Fruit fly (Drosophila melanogaster): ENCODE data around the gene CG3552.

Gene CG3552

dm6 chr3L:9466595-9466994 is 10.5 kb downstream of the CG3552 start (continued):
- no peak for TF ChIP-seq hb (GFP tag; IDR thresholded peaks at IDR 0.05; ENCODE audit: partially characterized antibody)
- no peak for TF ChIP-seq NfI (GFP tag; optimal IDR thresholded peaks at IDR 0.05)
- TF ChIP-seq slp2 (GFP tag; optimal IDR thresholded peaks at IDR 0.05), result no peak
- peak; percentile 12 for TF ChIP-seq CG5180 (GFP tag; optimal IDR thresholded peaks at IDR 0.05)
- TF ChIP-seq CG1233 (GFP tag; optimal IDR thresholded peaks at IDR 0.05), result peak; percentile 31
- TF ChIP-seq CG12769 (tag; optimal IDR thresholded peaks at IDR 0.05), result no peak
- peak in 1 of 2 experiments; percentile 29 for TF ChIP-seq bsh (GFP tag; optimal IDR thresholded peaks at IDR 0.05)
- TF ChIP-seq CG7372 (GFP tag; IDR thresholded peaks at IDR 0.05), result no peak
- TF ChIP-seq Eip74EF (GFP tag; optimal IDR thresholded peaks at IDR 0.05), result peak in 1 of 2 experiments; percentile 14
- TF ChIP-seq CG31441 (GFP tag; IDR thresholded peaks at IDR 0.05), result peak; percentile 51; the same call in 1 of the 2 replicates
- TF ChIP-seq Atf3 (GFP tag; optimal IDR thresholded peaks at IDR 0.05), result no peak
- no peak for TF ChIP-seq Sry-β (GFP tag; optimal IDR thresholded peaks at IDR 0.05)
- no peak for TF ChIP-seq Doc3 (GFP tag; IDR thresholded peaks at IDR 0.05; ENCODE audit: partially characterized antibody)
- TF ChIP-seq gsb (GFP tag; IDR thresholded peaks at IDR 0.05), result no peak
- no peak for TF ChIP-seq Vsx1 (GFP tag; optimal IDR thresholded peaks at IDR 0.05)
- TF ChIP-seq CG7839 (tag; optimal IDR thresholded peaks at IDR 0.05), result peak; percentile 57
- TF ChIP-seq croc (GFP tag; conservative IDR thresholded peaks at IDR 0.05), result no peak
- peak; percentile 37 for TF ChIP-seq CG34376 (GFP tag; optimal IDR thresholded peaks at IDR 0.05)
- TF ChIP-seq tll (GFP tag; optimal IDR thresholded peaks at IDR 0.05), result no peak
- TF ChIP-seq CHES-1-like (GFP tag; optimal IDR thresholded peaks at IDR 0.05), result no peak
- peak; percentile 42; the same call in 1 of the 3 replicates for TF ChIP-seq CG17361 (GFP tag; IDR thresholded peaks at IDR 0.05)
- no peak for TF ChIP-seq Dfd (GFP tag; optimal IDR thresholded peaks at IDR 0.05)
- TF ChIP-seq Blimp-1 (GFP tag; optimal IDR thresholded peaks at IDR 0.05), result peak; percentile 13
- TF ChIP-seq az2 (GFP tag; optimal IDR thresholded peaks at IDR 0.05), result peak; percentile 15
- no peak for TF ChIP-seq CG11456 (GFP tag; IDR thresholded peaks at IDR 0.05)
- peak; percentile 64 for TF ChIP-seq gem (tag; optimal IDR thresholded peaks at IDR 0.05)
- TF ChIP-seq CG2120 (GFP tag; optimal IDR thresholded peaks at IDR 0.05), result peak; percentile 47
- peak; percentile 39 for TF ChIP-seq phol (tag; optimal IDR thresholded peaks at IDR 0.05)
- TF ChIP-seq CG6689 (GFP tag; IDR thresholded peaks at IDR 0.05), result peak; percentile 28; the same call in 1 of the 2 replicates
- no peak for TF ChIP-seq Rfx (GFP tag; IDR thresholded peaks at IDR 0.05)
- peak; percentile 51; the same call in 2 of the 3 replicates for TF ChIP-seq row (GFP tag; IDR thresholded peaks at IDR 0.05)
- TF ChIP-seq CG11247 (GFP tag; IDR thresholded peaks at IDR 0.05), result no peak
- no peak for TF ChIP-seq CG10959 (GFP tag; IDR thresholded peaks at IDR 0.05)
- peak; percentile 17 for TF ChIP-seq Ssrp (tag; optimal IDR thresholded peaks at IDR 0.05)
- peak; percentile 40 for TF ChIP-seq CG10543 (GFP tag; optimal IDR thresholded peaks at IDR 0.05)
- TF ChIP-seq Gsc (GFP tag; IDR thresholded peaks at IDR 0.05), result no peak
- TF ChIP-seq CG6765 (GFP tag; optimal IDR thresholded peaks at IDR 0.05), result peak; percentile 29
- TF ChIP-seq CG10209 (GFP tag; optimal IDR thresholded peaks at IDR 0.05), result peak; percentile 57
- TF ChIP-seq CG10462 (GFP tag; optimal IDR thresholded peaks at IDR 0.05), result no peak
- no peak for TF ChIP-seq ro (GFP tag; IDR thresholded peaks at IDR 0.05)
- no peak for TF ChIP-seq tup (GFP tag; optimal IDR thresholded peaks at IDR 0.05)
- TF ChIP-seq slou (GFP tag; optimal IDR thresholded peaks at IDR 0.05), result no peak
- no peak for TF ChIP-seq lbe (GFP tag; optimal IDR thresholded peaks at IDR 0.05)
- TF ChIP-seq CG10565 (GFP tag; optimal IDR thresholded peaks at IDR 0.05), result no peak
- peak; percentile 16 for TF ChIP-seq sug (tag; optimal IDR thresholded peaks at IDR 0.05)
- no peak for TF ChIP-seq CG4328 (GFP tag; optimal IDR thresholded peaks at IDR 0.05)
- TF ChIP-seq CG9609 (GFP tag; optimal IDR thresholded peaks at IDR 0.05), result no peak
- no peak for TF ChIP-seq D19B (GFP tag; optimal IDR thresholded peaks at IDR 0.05)
- no peak for TF ChIP-seq lov (optimal IDR thresholded peaks at IDR 0.05)
- TF ChIP-seq lov (GFP tag; IDR thresholded peaks at IDR 0.05), result no peak

Data from whole organism, embryonic.